Fruit fly (Drosophila melanogaster) S2 (cell line): Measurements from ENCODE around the gene Crag.

Source experiments
- CG8478 ChIP-seq: fragments of >200 bp; optimal IDR thresholded peaks from 2 replicates; lab custom pipeline; 2018
- CTCF ChIP-seq, 2 experiments: fragments of >200 bp; optimal IDR thresholded peaks; 2 replicates each; lab custom pipeline; 2018

DNA sequence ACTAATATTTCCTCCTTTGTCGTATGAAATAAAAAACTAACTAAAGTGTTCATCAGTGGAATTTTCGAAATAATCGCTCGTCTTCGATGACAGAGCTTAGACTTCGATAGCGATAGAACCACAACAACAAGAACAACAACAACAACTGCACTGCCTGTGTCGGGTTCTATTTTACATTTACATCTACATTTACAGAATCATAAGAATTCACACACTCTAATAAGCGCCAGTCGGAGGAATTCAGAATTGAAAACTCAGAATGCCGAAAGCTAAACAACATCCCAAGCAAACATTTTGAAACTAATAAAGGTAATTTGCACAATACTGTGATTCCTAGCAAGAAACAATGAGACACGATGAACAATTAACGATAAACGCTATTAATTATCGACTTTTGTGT, 37.5 kb upstream of the Crag start:
- TF ChIP-seq CG8478 (no peak), CTCF (optimal IDR thresholded peaks at IDR 0.05; lab: Kevin White, UChicago) (peak in 1 of 2 experiments; percentile 12)
